Worm (Caenorhabditis elegans): ENCODE measurements around the gene F38H4.5.

- no peak for TF ChIP-seq aly-2 (tag; optimal IDR thresholded peaks at IDR 0.05)
- TF ChIP-seq ZK546.5 (tag; optimal IDR thresholded peaks at IDR 0.05): no peak
- no peak for TF ChIP-seq lin-15B (tag; optimal IDR thresholded peaks at IDR 0.05)
- no peak for TF ChIP-seq spr-3 (GFP tag; optimal IDR thresholded peaks at IDR 0.05)
- TF ChIP-seq dve-1 (tag; optimal IDR thresholded peaks at IDR 0.05; ENCODE audit: insufficient read depth): peak; percentile 28
Observed at ce11 chrIV:11863428-11863827, 11.4 kb downstream of the F38H4.5 start.

All from whole organism, L4 larva.